Worm (Caenorhabditis elegans): ENCODE results near the gene W06D11.5.
"Not testable (repeated sequence)": the region's sequence is repeated elsewhere in the genome, so short reads cannot be mapped to it uniquely, and the experiment has no call there.

The W06D11.5 gene

ce11 chrX:12290539-12290938, 9.4 kb upstream of the W06D11.5 start, which contains the start of gene C04B4.4 (continued):
- TF ChIP-seq zfh-2 (GFP tag; conservative IDR thresholded peaks at IDR 0.05), result no peak
- no peak for TF ChIP-seq snpc-4 (GFP tag; optimal IDR thresholded peaks at IDR 0.05)
- TF ChIP-seq snpc-4 (tag; optimal IDR thresholded peaks at IDR 0.05), result no peak
- TF ChIP-seq hmg-1.2 (GFP tag; IDR thresholded peaks at IDR 0.05), result no peak
- no peak for TF ChIP-seq ztf-28 (GFP tag; IDR thresholded peaks at IDR 0.05)
- no peak for TF ChIP-seq ZK185.1 (tag; optimal IDR thresholded peaks at IDR 0.05; ENCODE audit: poor library complexity, severe bottlenecking)
- no peak for TF ChIP-seq athp-1 (tag; optimal IDR thresholded peaks at IDR 0.05)
- no peak for TF ChIP-seq B0336.3 (GFP tag; IDR thresholded peaks at IDR 0.05)

- TF ChIP-seq bed-1 (GFP tag; IDR thresholded peaks at IDR 0.05) (no peak), nhr-90 (tag; optimal IDR thresholded peaks at IDR 0.05) (no peak), Y56A3A.18 (GFP tag; IDR thresholded peaks at IDR 0.05) (no peak), sdz-38 (tag; optimal IDR thresholded peaks at IDR 0.05) (no peak)
Measured at ce11 chrX:12294263-12294662, 5.7 kb upstream of the W06D11.5 start, which contains the start of gene W06D11.1. W06D11.1 (plus strand) TSS chrX:12294563.

- no peak for TF ChIP-seq Y53F4B.3 (GFP tag; IDR thresholded peaks at IDR 0.05)
- TF ChIP-seq unc-130 (GFP tag; optimal IDR thresholded peaks at IDR 0.05), result no peak
- no peak for TF ChIP-seq atf-7 (tag; optimal IDR thresholded peaks at IDR 0.05)
- TF ChIP-seq pha-4 (tag; optimal IDR thresholded peaks at IDR 0.05), result no peak
- no peak for TF ChIP-seq Y56A3A.18 (GFP tag; IDR thresholded peaks at IDR 0.05)
- no peak for TF ChIP-seq nhr-120 (GFP tag; IDR thresholded peaks at IDR 0.05)
- no peak for TF ChIP-seq K12H6.12 (tag; optimal IDR thresholded peaks at IDR 0.05)
Measured at ce11 chrX:12296392-12296791, 3.5 kb upstream of the W06D11.5 start, which contains the start of gene W06D11.2. W06D11.2 (minus strand) TSS chrX:12296730.

ce11 chrX:12298324-12298723, 1.6 kb upstream of the W06D11.5 start, which contains the start of gene W06D11.3:
W06D11.3 (plus strand) TSS chrX:12298683.
- TF ChIP-seq F23B12.7 (tag; optimal IDR thresholded peaks at IDR 0.05; ENCODE audit: insufficient read depth) (no peak), efl-1 (GFP tag; optimal IDR thresholded peaks at IDR 0.05) (peak; percentile 73), snpc-1.1 (tag; optimal IDR thresholded peaks at IDR 0.05; ENCODE audit: insufficient read depth) (no peak), hmg-1.2 (GFP tag; IDR thresholded peaks at IDR 0.05) (peak; percentile 26; the same call in 1 of the 2 replicates), madf-6 (GFP tag; IDR thresholded peaks at IDR 0.05) (peak; percentile 69), madf-8 (GFP tag; conservative IDR thresholded peaks at IDR 0.05) (peak; percentile 78)

- not testable (repeated sequence) for TF ChIP-seq bed-2 (GFP tag; IDR thresholded peaks at IDR 0.05); sdz-38 (tag; optimal IDR thresholded peaks at IDR 0.05); pbrm-1 (GFP tag; IDR thresholded peaks at IDR 0.05)
Measured at ce11 chrX:12302755-12303154, 2.8 kb downstream of the W06D11.5 start, which contains the start of gene dot-1.3. dot-1.3 (minus strand) TSS chrX:12302855.

ce11 chrX:12304231-12304630, 4.3 kb downstream of the W06D11.5 start:
- TF ChIP-seq mcd-1 (GFP tag; IDR thresholded peaks at IDR 0.05) (no peak), tbp1 (GFP tag; optimal IDR thresholded peaks at IDR 0.05) (peak; percentile 76), K12H6.12 (tag; optimal IDR thresholded peaks at IDR 0.05) (no peak), lag-1 (GFP tag; IDR thresholded peaks at IDR 0.05) (peak; percentile 72; the same call in 1 of the 2 replicates), K11D2.4 (GFP tag; IDR thresholded peaks at IDR 0.05) (0 out of 2 replicates have a peak, but pooled peaks have one; percentile 64), rpc-1 (optimal IDR thresholded peaks at IDR 0.05) (peak; percentile 34), rpc-1 (tag; optimal IDR thresholded peaks at IDR 0.05) (peak; percentile 68), B0261.1 (tag; optimal IDR thresholded peaks at IDR 0.05) (peak; percentile 24), attf-6 (GFP tag; IDR thresholded peaks at IDR 0.05) (no peak), let-526 (GFP tag; IDR thresholded peaks at IDR 0.05) (no peak)
